Worm (Caenorhabditis elegans) whole organism, L2 larva: ENCODE data around the gene ZK1290.13.

Source experiments
- alr-1 ChIP-seq: fragments of 150-350 bp; optimal IDR thresholded peaks from 2 replicates; lab custom pipeline; 2014; ENCODE audit warnings: missing biosample characterization, missing genetic modification characterization
- ama-1 ChIP-seq: fragments of 150-350 bp; optimal IDR thresholded peaks from 2 replicates; lab custom pipeline; 2018; ENCODE audit warnings: inconsistent platforms
- blmp-1 ChIP-seq: sonication (generic microtip); optimal IDR thresholded peaks from 2 replicates; lab custom pipeline; 2017; ENCODE audit warnings: missing genetic modification characterization, mild to moderate bottlenecking, missing compliant biosample characterization, antibody characterized with exemption, moderate library complexity; ENCODE audit not compliant: insufficient read depth
- ceh-16 ChIP-seq: fragments of 150-350 bp; optimal IDR thresholded peaks from 2 replicates; lab custom pipeline; 2014; ENCODE audit warnings: missing biosample characterization, missing genetic modification characterization
- crh-2 ChIP-seq: sonication (generic microtip); optimal IDR thresholded peaks from 2 replicates; lab custom pipeline; 2017; ENCODE audit warnings: missing biosample characterization, missing genetic modification characterization
- egl-27 ChIP-seq: sonication (generic microtip); optimal IDR thresholded peaks from 3 replicates; lab custom pipeline; 2017; ENCODE audit warnings: missing biosample characterization, missing genetic modification reagents, missing genetic modification characterization
- elt-1 ChIP-seq: fragments of 150-350 bp; optimal IDR thresholded peaks from 2 replicates; lab custom pipeline; 2014; ENCODE audit warnings: missing biosample characterization, missing genetic modification characterization
- fos-1 ChIP-seq: fragments of 150-350 bp; optimal IDR thresholded peaks from 2 replicates; lab custom pipeline; 2014; ENCODE audit warnings: missing biosample characterization, missing genetic modification characterization
- mab-5 ChIP-seq: fragments of 150-350 bp; optimal IDR thresholded peaks from 2 replicates; lab custom pipeline; 2014; ENCODE audit warnings: missing biosample characterization, missing genetic modification characterization
- mbf-1 ChIP-seq: sonication (generic microtip); optimal IDR thresholded peaks from 2 replicates; lab custom pipeline; 2017; ENCODE audit warnings: missing biosample characterization, missing genetic modification characterization
- mdl-1 ChIP-seq, 2 experiments: fragments of 150-350 bp in 1 of 2; sonication (generic microtip) in 1 of 2; optimal IDR thresholded peaks; 2 replicates each; lab custom pipeline; 2017; ENCODE audit warnings: missing biosample characterization in 2 of 2, missing genetic modification characterization in 2 of 2
- nhr-11 ChIP-seq: fragments of 150-350 bp; optimal IDR thresholded peaks from 2 replicates; lab custom pipeline; 2014; ENCODE audit warnings: missing biosample characterization, missing genetic modification characterization
- nhr-12 ChIP-seq: fragments of 150-350 bp; optimal IDR thresholded peaks from 2 replicates; lab custom pipeline; 2014; ENCODE audit warnings: missing biosample characterization, missing genetic modification characterization
- nhr-129 ChIP-seq: fragments of 150-350 bp; optimal IDR thresholded peaks from 2 replicates; lab custom pipeline; 2014; ENCODE audit warnings: missing biosample characterization, missing genetic modification characterization
- nhr-21 ChIP-seq: fragments of 150-350 bp; optimal IDR thresholded peaks from 2 replicates; lab custom pipeline; 2014; ENCODE audit warnings: missing biosample characterization, missing genetic modification characterization
- nhr-23 ChIP-seq: fragments of 150-350 bp; optimal IDR thresholded peaks from 2 replicates; lab custom pipeline; 2014; ENCODE audit warnings: missing biosample characterization, missing genetic modification reagents, missing genetic modification characterization
- nhr-237 ChIP-seq: fragments of 150-350 bp; optimal IDR thresholded peaks from 2 replicates; lab custom pipeline; 2014; ENCODE audit warnings: missing biosample characterization, missing genetic modification characterization
- nhr-25 ChIP-seq: fragments of 150-350 bp; sonication (generic microtip); optimal IDR thresholded peaks from 3 replicates; lab custom pipeline; 2014; ENCODE audit warnings: missing biosample characterization, missing genetic modification characterization
- nhr-6 ChIP-seq: fragments of 150-350 bp; optimal IDR thresholded peaks from 2 replicates; lab custom pipeline; 2014; ENCODE audit warnings: missing biosample characterization, missing genetic modification characterization
- peb-1 ChIP-seq: fragments of 150-350 bp; optimal IDR thresholded peaks from 2 replicates; lab custom pipeline; 2014; ENCODE audit warnings: missing biosample characterization, missing genetic modification characterization
- sem-4 ChIP-seq: fragments of 150-350 bp; optimal IDR thresholded peaks from 2 replicates; lab custom pipeline; 2014; ENCODE audit warnings: missing biosample characterization, missing genetic modification reagents, missing genetic modification characterization
- skn-1 ChIP-seq: sonication (generic microtip); optimal IDR thresholded peaks from 2 replicates; lab custom pipeline; 2017; ENCODE audit warnings: missing biosample characterization, missing genetic modification characterization
- sma-9 ChIP-seq, 2 experiments: fragments of 150-350 bp in 1 of 2; sonication (generic microtip) in 1 of 2; optimal IDR thresholded peaks; 2 replicates each; lab custom pipeline; 2014 to 2016; ENCODE audit warnings: missing genetic modification characterization in 2 of 2, mild to moderate bottlenecking in 1 of 2, missing biosample characterization in 1 of 2, missing compliant biosample characterization in 1 of 2, missing genetic modification reagents in 1 of 2, moderate library complexity in 1 of 2
- unc-55 ChIP-seq: fragments of 150-350 bp; sonication (generic microtip); optimal IDR thresholded peaks from 3 replicates; lab custom pipeline; 2014; ENCODE audit warnings: missing biosample characterization, missing genetic modification reagents, missing genetic modification characterization
- zag-1 ChIP-seq: fragments of 150-350 bp; optimal IDR thresholded peaks from 2 replicates; lab custom pipeline; 2014; ENCODE audit warnings: missing biosample characterization, missing genetic modification characterization
- ztf-1 ChIP-seq: fragments of 200-800 bp; sonication (Bioruptor generic); conservative IDR thresholded peaks from 2 replicates; pipeline ENCODE4 v1.3.6; 2022; ENCODE audit warnings: missing genetic modification characterization, missing compliant biosample characterization
- ztf-11 ChIP-seq: sonication (generic microtip); optimal IDR thresholded peaks from 2 replicates; lab custom pipeline; 2017; ENCODE audit warnings: missing biosample characterization, missing genetic modification characterization

Gene ZK1290.13

DNA sequence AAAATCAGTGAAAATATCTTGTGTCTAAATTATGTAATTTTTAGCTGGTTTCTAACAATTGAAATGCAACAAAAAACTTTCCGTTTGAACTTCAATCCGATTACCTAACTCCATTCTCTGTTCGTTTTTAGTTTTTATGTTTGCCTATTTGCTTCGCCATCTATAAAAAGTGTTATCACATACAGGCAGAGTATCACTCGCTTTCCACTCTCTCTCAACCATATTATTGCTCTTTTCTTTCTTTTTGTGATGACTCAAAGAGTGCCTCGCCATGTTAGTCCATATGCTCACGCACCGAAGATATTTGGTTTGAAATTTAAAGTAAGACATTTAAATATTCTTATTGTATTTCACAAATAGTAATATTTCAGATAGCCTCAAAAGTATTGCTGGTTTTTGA lies at the start of gene ZK1290.13:
ZK1290.13 (plus strand) TSS at position 73 of the 400 bp plus-strand sequence.
- TF ChIP-seq zag-1 (tag; lab: Kevin White, UChicago) = no peak
- TF ChIP-seq fos-1 (tag; lab: Kevin White, UChicago) = peak; percentile 70
- TF ChIP-seq crh-2 (tag; lab: Kevin White, UChicago) = peak; percentile 14
- no peak for TF ChIP-seq nhr-6 (tag; lab: Kevin White, UChicago)
- TF ChIP-seq, all 48 proteins: peak for 2

DNA sequence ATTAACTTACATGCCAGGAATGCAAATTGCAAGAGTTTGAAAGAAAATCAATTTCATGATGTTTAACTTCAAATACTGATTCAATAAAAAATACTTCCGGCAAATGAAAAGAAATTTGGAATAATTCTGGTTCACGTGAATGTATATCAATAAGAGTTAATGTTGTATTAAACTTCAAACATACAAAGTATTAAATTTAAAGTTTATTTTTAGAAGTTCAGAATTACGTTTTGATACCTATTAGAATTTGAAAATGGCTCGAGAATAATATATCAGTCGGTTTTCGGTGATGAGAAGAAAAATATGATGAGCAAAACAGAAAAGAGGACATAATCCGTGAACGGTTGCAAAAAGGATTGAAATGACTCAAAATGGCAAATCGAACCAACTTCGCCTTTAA lies 45.2 kb upstream of the ZK1290.13 start, which contains the start of gene D1022.9:
D1022.9 (minus strand) TSS at position 101 of the 400 bp plus-strand sequence.
- TF ChIP-seq sem-4 (tag; lab: Kevin White, UChicago) (no peak), alr-1 (tag; lab: Kevin White, UChicago) (no peak)

DNA sequence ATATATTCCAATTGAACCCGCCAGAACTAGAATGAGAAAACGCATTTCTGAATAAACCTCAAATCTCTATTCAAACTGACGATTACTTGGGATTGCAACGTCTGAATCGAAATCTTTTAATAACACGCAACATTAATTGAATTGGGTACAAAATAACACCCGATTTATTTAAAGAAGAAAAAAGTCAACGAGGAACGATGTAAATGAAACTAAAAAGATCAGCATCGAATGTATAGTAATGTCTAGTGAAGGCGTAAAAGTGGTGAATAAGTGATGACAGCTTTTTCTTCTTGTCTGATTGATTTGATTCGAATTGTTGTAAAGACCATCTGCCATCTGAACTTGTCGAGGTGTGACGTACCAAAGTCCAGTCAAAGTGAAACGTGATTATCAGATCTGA lies 41.2 kb upstream of the ZK1290.13 start, which contains the start of gene nas-23:
nas-23 (minus strand) TSS at position 101 of the 400 bp plus-strand sequence.
- TF ChIP-seq ama-1 (no peak), ztf-11 (tag; lab: Kevin White, UChicago) (no peak), nhr-23 (no peak), skn-1 (no peak), ztf-1 (GFP tag; lab: Robert Waterston, UW) (no peak), crh-2 (tag; lab: Kevin White, UChicago) (no peak), fos-1 (tag; lab: Kevin White, UChicago) (no peak), peb-1 (tag; lab: Kevin White, UChicago) (no peak), mbf-1 (tag; lab: Kevin White, UChicago) (no peak), mdl-1 (tag; optimal IDR thresholded peaks at IDR 0.05; lab: Kevin White, UChicago) (no peak), elt-1 (no peak)

DNA sequence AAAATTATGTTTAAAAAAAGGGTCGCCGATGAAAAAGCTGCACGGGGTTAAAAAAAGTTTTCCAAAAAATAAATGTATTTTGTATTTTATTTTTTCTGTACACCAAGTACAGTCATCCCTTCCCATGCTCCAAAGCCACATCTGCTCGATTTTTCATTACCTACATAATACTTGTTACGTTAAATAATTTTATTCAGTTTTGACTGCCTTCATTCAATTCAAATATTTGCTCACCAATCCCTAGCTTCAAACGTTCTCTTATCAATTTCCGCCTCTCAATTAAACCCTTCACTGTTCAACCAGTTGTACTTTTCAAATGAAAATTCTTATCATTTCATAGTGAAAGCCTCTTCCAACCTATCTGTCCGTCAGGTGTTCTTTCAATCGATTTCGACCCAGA lies 40.7 kb upstream of the ZK1290.13 start, which contains the start of gene R10H1.1:
R10H1.1 (plus strand) TSS at position 301 of the 400 bp plus-strand sequence.
- TF ChIP-seq nhr-12 (tag; lab: Kevin White, UChicago) = no peak
- TF ChIP-seq elt-1 = no peak
- TF ChIP-seq ama-1 = no peak
- no peak for TF ChIP-seq mbf-1 (tag; lab: Kevin White, UChicago)
- TF ChIP-seq nhr-21 (tag; lab: Kevin White, UChicago) = no peak
- no peak for TF ChIP-seq nhr-25 (tag; lab: Kevin White, UChicago)

DNA sequence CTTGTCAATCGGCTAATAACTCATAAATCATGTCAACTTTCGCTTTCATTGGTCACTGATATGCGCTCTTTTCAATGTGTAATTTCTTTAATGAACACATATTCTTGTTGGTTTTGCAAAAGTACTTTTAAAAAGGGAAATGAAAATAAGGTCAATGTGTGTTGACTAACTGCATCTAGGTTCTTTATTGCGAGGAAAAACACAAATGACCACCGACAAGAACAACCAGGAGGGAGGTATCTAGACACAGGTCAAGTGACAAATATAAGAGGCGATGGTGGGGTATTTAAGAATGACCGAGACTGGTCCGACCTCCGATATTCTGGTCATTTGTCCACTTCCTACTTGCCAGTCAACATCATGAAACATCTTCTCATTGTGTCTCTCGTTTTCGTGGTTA lies 38.7 kb upstream of the ZK1290.13 start, which contains the start of gene spi-1:
spi-1 (plus strand) TSS at position 178 of the 400 bp plus-strand sequence.
- peak; percentile 67 for TF ChIP-seq blmp-1
- TF ChIP-seq ceh-16 (tag; lab: Kevin White, UChicago) = no peak
- no peak for TF ChIP-seq ama-1
- no peak for TF ChIP-seq nhr-21 (tag; lab: Kevin White, UChicago)
- no peak for TF ChIP-seq unc-55 (GFP tag; lab: Kevin White, UChicago)

DNA sequence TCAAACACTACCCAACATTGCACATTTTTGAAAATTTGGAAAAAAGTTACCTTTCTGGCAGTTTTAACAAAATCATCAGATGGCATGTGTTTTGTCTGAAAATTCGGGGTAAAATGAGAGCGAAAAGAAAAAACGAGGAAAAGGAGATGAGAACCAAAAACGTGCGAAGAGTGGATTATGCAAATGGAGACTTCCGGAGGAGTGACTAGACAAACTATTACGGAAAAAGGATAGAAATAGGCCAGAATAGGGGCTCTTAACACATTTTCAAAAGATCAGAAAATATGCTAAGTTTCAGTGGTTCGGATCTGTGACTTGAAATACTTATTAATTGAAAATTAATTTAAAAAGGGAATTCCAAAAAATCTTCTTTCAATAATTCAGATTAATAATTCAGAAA lies 35.4 kb upstream of the ZK1290.13 start, which contains the start of gene srab-14:
srab-14 (minus strand) TSS at position 101 of the 400 bp plus-strand sequence.
- TF ChIP-seq nhr-129 (tag; lab: Kevin White, UChicago) = no peak
- TF ChIP-seq elt-1 = no peak
- TF ChIP-seq, all 48 proteins: peak for 0

DNA sequence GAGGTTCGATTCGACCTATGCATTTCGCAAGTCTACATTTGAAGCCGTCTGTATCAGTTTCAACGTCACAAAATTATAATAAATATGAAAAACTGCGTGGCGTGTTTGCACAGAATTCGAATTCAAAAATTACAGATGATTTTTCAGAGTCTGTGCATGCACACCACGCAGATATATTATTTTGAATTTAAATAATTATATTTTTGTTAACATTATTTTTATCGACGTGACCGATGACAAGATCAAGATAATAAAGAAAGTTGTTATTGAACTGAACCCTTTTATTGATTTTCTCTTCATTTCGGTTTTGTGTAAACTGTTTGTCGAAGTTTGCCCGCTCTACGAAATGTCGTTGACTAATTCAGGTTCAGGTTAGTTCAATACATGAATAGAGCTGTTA lies 29.8 kb upstream of the ZK1290.13 start, which contains the start of gene C28F5.1:
C28F5.1 (plus strand) TSS at position 301 of the 400 bp plus-strand sequence.
- TF ChIP-seq sem-4 (tag; lab: Kevin White, UChicago) = no peak
- no peak for TF ChIP-seq zag-1 (tag; lab: Kevin White, UChicago)
- no peak for TF ChIP-seq mab-5 (tag; lab: Kevin White, UChicago)
- no peak for TF ChIP-seq egl-27

DNA sequence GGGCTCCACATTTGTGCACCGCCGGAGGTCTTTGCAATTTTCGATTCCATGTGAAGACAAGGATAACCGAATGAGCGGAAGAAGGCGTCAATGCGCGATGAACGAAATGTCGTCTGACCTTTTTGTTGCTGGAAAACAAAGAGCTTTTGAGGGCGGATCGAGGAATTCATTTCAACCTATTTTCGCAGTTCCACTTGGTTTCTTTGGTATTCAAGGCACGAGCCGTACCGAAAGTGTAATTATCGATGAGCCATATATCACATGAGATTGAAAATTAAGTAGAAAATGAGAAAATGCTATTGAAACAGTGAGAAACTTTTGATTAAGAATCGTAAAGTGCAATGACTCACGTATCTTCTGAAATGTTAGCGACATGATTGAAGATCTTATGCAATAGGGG lies 15.6 kb upstream of the ZK1290.13 start, which contains the start of gene glb-9:
glb-9 (minus strand) TSS at position 101 of the 400 bp plus-strand sequence.
- TF ChIP-seq fos-1 (tag; lab: Kevin White, UChicago) = no peak
- no peak for TF ChIP-seq sma-9 (GFP tag; optimal IDR thresholded peaks at IDR 0.05; lab: Kevin White, UChicago)
- TF ChIP-seq sma-9 (tag; optimal IDR thresholded peaks at IDR 0.05; lab: Kevin White, UChicago) = no peak
- TF ChIP-seq nhr-237 (tag; lab: Kevin White, UChicago) = no peak
- no peak for TF ChIP-seq nhr-11 (tag; lab: Kevin White, UChicago)
- TF ChIP-seq, all 48 proteins: peak for 0
